Fruit fly (Drosophila melanogaster): ENCODE measurements around the gene CG46394.
A peak's percentile ranks its signal among the peaks of the same experiment; 100 is the strongest.

DNA sequence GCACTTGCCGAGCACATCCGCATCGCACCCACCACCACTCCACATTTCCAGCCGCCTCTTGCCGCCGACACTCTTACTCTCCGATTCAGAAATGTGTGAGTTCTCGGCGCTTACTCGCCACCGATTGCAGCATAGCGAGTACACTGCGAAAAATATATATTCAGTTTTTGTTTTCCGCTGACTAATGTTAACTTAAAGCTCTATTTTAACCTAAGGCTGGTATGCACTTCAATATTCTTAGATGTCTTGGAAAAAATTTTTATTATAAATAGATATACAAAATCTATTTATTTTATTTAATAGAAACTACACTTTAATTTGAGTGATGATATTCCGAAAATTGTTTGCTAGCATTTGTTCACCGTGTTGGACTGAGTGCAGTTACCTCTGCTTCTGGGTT lies 915 bp upstream of the CG46394 start:
- TF ChIP-seq CG14711 (tag; optimal IDR thresholded peaks at IDR 0.05) = no peak
- TF ChIP-seq bab1 (GFP tag; optimal IDR thresholded peaks at IDR 0.05) = no peak
- TF ChIP-seq ovo (GFP tag; optimal IDR thresholded peaks at IDR 0.05) = no peak
- peak; percentile 48 for TF ChIP-seq CG33017 (tag; optimal IDR thresholded peaks at IDR 0.05)
- TF ChIP-seq tj (GFP tag; optimal IDR thresholded peaks at IDR 0.05) = peak; percentile 5
- no peak for TF ChIP-seq cnc (optimal IDR thresholded peaks at IDR 0.05)
- no peak for TF ChIP-seq Crg-1 (GFP tag; optimal IDR thresholded peaks at IDR 0.05)
- no peak for TF ChIP-seq CG12768 (GFP tag; optimal IDR thresholded peaks at IDR 0.05)
- no peak for TF ChIP-seq toe (GFP tag; optimal IDR thresholded peaks at IDR 0.05)
- no peak for TF ChIP-seq cic (GFP tag; optimal IDR thresholded peaks at IDR 0.05)

Data from whole organism, adult.